Fruit fly (Drosophila melanogaster) whole organism, embryonic: Measurements from ENCODE around the gene Lcp65Ag3.

Experiments
- CG32772 ChIP-seq: fragments of 200-800 bp; sonication (Bioruptor generic); IDR thresholded peaks from 2 replicates; pipeline ENCODE4 v1.3.6; 2022; ENCODE audit warnings: missing biosample characterization, missing genetic modification characterization
- CG34422 ChIP-seq: fragments of 200-800 bp; sonication (Bioruptor generic); IDR thresholded peaks from 3 replicates; pipeline ENCODE4 v1.3.6; 2022; ENCODE audit warnings: missing biosample characterization, missing genetic modification characterization
- CG3847 ChIP-seq: fragments of 200-800 bp; sonication (Bioruptor generic); IDR thresholded peaks from 2 replicates; pipeline ENCODE4 v1.3.6; 2022; ENCODE audit warnings: missing biosample characterization, missing genetic modification characterization
- Rx ChIP-seq: fragments of 200-800 bp; sonication (Bioruptor generic); IDR thresholded peaks from 2 replicates; pipeline ENCODE4 v1.3.6; 2022; ENCODE audit warnings: missing biosample characterization, missing genetic modification characterization
- bigmax ChIP-seq: fragments of 200-800 bp; sonication (Bioruptor generic); optimal IDR thresholded peaks from 2 replicates; lab custom pipeline; 2018; ENCODE audit warnings: missing biosample characterization, mild to moderate bottlenecking, missing genetic modification characterization
- esg ChIP-seq: fragments of 200-800 bp; sonication (Bioruptor generic); conservative IDR thresholded peaks from 2 replicates; pipeline ENCODE4 v1.3.6; 2022; ENCODE audit warnings: missing biosample characterization, missing genetic modification characterization
- gsb-n ChIP-seq: fragments of 200-800 bp; sonication (Bioruptor generic); optimal IDR thresholded peaks from 3 replicates; lab custom pipeline; 2018; ENCODE audit warnings: missing biosample characterization, mild to moderate bottlenecking, missing genetic modification characterization
- gt ChIP-seq: fragments of 200-800 bp; sonication (Bioruptor generic); IDR thresholded peaks from 2 replicates; pipeline ENCODE4 v1.3.6; 2022; ENCODE audit warnings: missing biosample characterization, missing genetic modification characterization
- repo ChIP-seq: fragments of 200-800 bp; sonication (Bioruptor generic); optimal IDR thresholded peaks from 2 replicates; lab custom pipeline; 2016; ENCODE audit warnings: missing biosample characterization, missing genetic modification characterization
- unc-4 ChIP-seq: fragments of 200-800 bp; sonication (Bioruptor generic); IDR thresholded peaks from 2 replicates; pipeline ENCODE4 v1.3.6; 2022; ENCODE audit warnings: missing biosample characterization, missing genetic modification characterization; ENCODE audit not compliant: partially characterized antibody

DNA sequence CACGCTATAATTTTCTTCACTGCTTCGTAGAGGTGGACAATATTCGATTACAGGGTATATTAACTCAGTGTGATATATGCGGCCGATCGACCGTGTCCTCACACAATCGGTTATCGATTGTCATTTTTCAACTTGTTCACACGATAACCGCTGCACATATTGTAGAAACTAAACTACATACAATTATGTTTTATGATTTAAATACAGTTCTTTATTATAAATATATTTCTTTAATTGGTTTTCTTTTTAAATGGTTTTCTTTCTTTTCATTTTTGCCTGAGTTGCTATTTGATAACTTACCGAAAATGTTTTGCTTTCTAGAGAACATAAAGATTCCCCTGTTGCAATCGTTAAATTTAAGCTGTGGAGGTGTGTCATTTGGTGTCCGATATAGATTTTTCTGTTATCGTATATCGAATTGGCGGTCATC lies 43.1 kb upstream of the Lcp65Ag3 start, which contains the start of the genes fmt and CG7376:
- no peak for TF ChIP-seq gt (GFP tag; lab: Robert Waterston, UW)
- TF ChIP-seq CG32772 (GFP tag; lab: Robert Waterston, UW), result no peak
- no peak for TF ChIP-seq Rx (GFP tag; lab: Robert Waterston, UW)
- no peak for TF ChIP-seq CG34422 (GFP tag; lab: Robert Waterston, UW)
- no peak for TF ChIP-seq repo (GFP tag; lab: Kevin White, UChicago)
- peak; percentile 56; the same call in 1 of the 2 replicates for TF ChIP-seq unc-4
- no peak for TF ChIP-seq gsb-n (tag; lab: Kevin White, UChicago)
- no peak; the same call in 1 of the 2 replicates for TF ChIP-seq esg (GFP tag; lab: Robert Waterston, UW)
- TF ChIP-seq bigmax (GFP tag; lab: Kevin White, UChicago), result no peak
- TF ChIP-seq CG3847, result peak; percentile 51
